Worm (Caenorhabditis elegans) whole organism, mixed stage, embryonic: ENCODE measurements around the gene ogt-1.

Experiments
- ceh-43 ChIP-seq: fragments of 200-800 bp; sonication (Bioruptor generic); optimal IDR thresholded peaks from 2 replicates; lab custom pipeline; 2018; ENCODE audit warnings: mild to moderate bottlenecking, missing genetic modification characterization, moderate library complexity, missing compliant biosample characterization
- mls-2 ChIP-seq: sonication (generic microtip); optimal IDR thresholded peaks from 2 replicates; lab custom pipeline; 2016; ENCODE audit warnings: mild to moderate bottlenecking, missing genetic modification characterization, moderate library complexity, missing compliant biosample characterization
- nhr-237 ChIP-seq: fragments of 150-350 bp; optimal IDR thresholded peaks from 2 replicates; lab custom pipeline; 2014; ENCODE audit warnings: missing biosample characterization, missing genetic modification characterization

Gene ogt-1

DNA sequence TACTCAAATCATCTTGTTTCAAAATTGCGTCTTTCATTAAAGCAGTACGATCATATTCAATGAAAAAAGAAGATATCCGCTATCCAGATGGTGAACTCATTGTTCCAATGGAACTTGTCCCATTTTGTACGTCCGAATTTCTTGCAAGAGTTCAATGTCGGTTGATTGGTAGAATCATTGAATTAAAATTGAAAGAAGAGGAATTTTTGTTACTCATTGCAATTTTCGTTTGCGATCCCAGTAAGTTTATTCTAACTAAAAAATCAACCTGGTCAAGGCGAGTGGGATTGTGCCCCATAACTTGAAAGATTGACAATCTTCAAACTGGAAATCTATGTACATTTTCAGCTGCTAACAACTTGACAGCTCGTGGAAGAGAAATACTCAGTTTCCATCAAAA, 57.1 kb downstream of the ogt-1 start:
- TF ChIP-seq mls-2 (tag; lab: Kevin White, UChicago) (no peak), nhr-237 (tag; lab: Kevin White, UChicago) (no peak), ceh-43 (no peak)
